Fruit fly (Drosophila melanogaster) whole organism, embryonic: ENCODE data around the gene CG1172.

Source experiments
- Adf1 ChIP-seq: fragments of 200-800 bp; sonication (Bioruptor generic); IDR thresholded peaks from 2 replicates; pipeline ENCODE4 v1.3.6; 2022; ENCODE audit warnings: missing biosample characterization, missing genetic modification characterization
- Asciz ChIP-seq: fragments of 200-800 bp; sonication (Bioruptor generic); optimal IDR thresholded peaks from 2 replicates; lab custom pipeline; 2017; ENCODE audit warnings: missing biosample characterization, mild to moderate bottlenecking, missing genetic modification characterization, missing genetic modification reagents
- Bgb ChIP-seq: fragments of 200-800 bp; sonication (Bioruptor generic); IDR thresholded peaks from 2 replicates; pipeline ENCODE4 v1.3.6; 2022; ENCODE audit warnings: missing biosample characterization, missing genetic modification characterization; ENCODE audit not compliant: partially characterized antibody
- CG10431 ChIP-seq: fragments of 200-800 bp; sonication (Bioruptor generic); optimal IDR thresholded peaks from 3 replicates; lab custom pipeline; 2018; ENCODE audit warnings: missing biosample characterization, mild to moderate bottlenecking, missing genetic modification characterization
- CG10462 ChIP-seq: fragments of 200-800 bp; sonication (Bioruptor generic); optimal IDR thresholded peaks from 2 replicates; lab custom pipeline; 2016; ENCODE audit warnings: missing biosample characterization, missing genetic modification characterization
- CG10979 ChIP-seq: fragments of 200-800 bp; sonication (Bioruptor generic); optimal IDR thresholded peaks from 2 replicates; lab custom pipeline; 2018; ENCODE audit warnings: missing biosample characterization, mild to moderate bottlenecking, missing genetic modification characterization, moderate library complexity
- CG11456 ChIP-seq: fragments of 200-800 bp; sonication (Bioruptor generic); IDR thresholded peaks from 3 replicates; pipeline ENCODE4 v1.3.6; 2022; ENCODE audit warnings: missing biosample characterization, missing genetic modification characterization
- CG12769 ChIP-seq: fragments of 200-800 bp; sonication (Bioruptor generic); optimal IDR thresholded peaks from 2 replicates; lab custom pipeline; 2019; ENCODE audit warnings: missing biosample characterization, mild to moderate bottlenecking, missing genetic modification characterization, moderate library complexity
- CG13287 ChIP-seq: fragments of 200-800 bp; sonication (Bioruptor generic); IDR thresholded peaks from 2 replicates; pipeline ENCODE4 v1.3.6; 2022; ENCODE audit warnings: missing biosample characterization, missing genetic modification characterization; ENCODE audit not compliant: partially characterized antibody
- CG13624 ChIP-seq: fragments of 200-800 bp; sonication (Bioruptor generic); optimal IDR thresholded peaks from 2 replicates; lab custom pipeline; 2016; ENCODE audit warnings: missing biosample characterization, missing genetic modification characterization
- CG14014 ChIP-seq: fragments of 200-800 bp; sonication (Bioruptor generic); IDR thresholded peaks from 2 replicates; pipeline ENCODE4 v1.3.6; 2022; ENCODE audit warnings: missing biosample characterization, missing genetic modification characterization
- CG14965 ChIP-seq: fragments of 200-800 bp; sonication (Bioruptor generic); optimal IDR thresholded peaks from 2 replicates; lab custom pipeline; 2016; ENCODE audit warnings: missing biosample characterization, missing genetic modification characterization, borderline replicate concordance
- CG18011 ChIP-seq: fragments of 200-800 bp; sonication (Bioruptor generic); optimal IDR thresholded peaks from 2 replicates; lab custom pipeline; 2017; ENCODE audit warnings: missing biosample characterization, missing genetic modification characterization, mild to moderate bottlenecking, moderate library complexity, missing genotype
- CG2116 ChIP-seq: fragments of 200-800 bp; sonication (Bioruptor generic); optimal IDR thresholded peaks from 3 replicates; lab custom pipeline; 2018; ENCODE audit warnings: missing biosample characterization, mild to moderate bottlenecking, missing genetic modification characterization
- CG2678 ChIP-seq: fragments of 200-800 bp; sonication (Bioruptor generic); optimal IDR thresholded peaks from 3 replicates; lab custom pipeline; 2019; ENCODE audit warnings: missing biosample characterization, mild to moderate bottlenecking, missing genetic modification characterization, moderate library complexity
- CG3281 ChIP-seq: fragments of 200-800 bp; sonication (Bioruptor generic); optimal IDR thresholded peaks from 3 replicates; lab custom pipeline; 2017; ENCODE audit warnings: missing biosample characterization, mild to moderate bottlenecking, missing genetic modification characterization
- CG33213 ChIP-seq: fragments of 200-800 bp; sonication (Bioruptor generic); optimal IDR thresholded peaks from 3 replicates; lab custom pipeline; 2016; ENCODE audit warnings: missing biosample characterization, missing genetic modification characterization
- CG43689 ChIP-seq: fragments of 200-800 bp; sonication (Bioruptor generic); IDR thresholded peaks from 2 replicates; pipeline ENCODE4 v1.3.6; 2022; ENCODE audit warnings: missing biosample characterization, missing genetic modification characterization
- CG5245 ChIP-seq: fragments of 200-800 bp; sonication (Bioruptor generic); optimal IDR thresholded peaks from 3 replicates; lab custom pipeline; 2016; ENCODE audit warnings: missing biosample characterization, missing genetic modification characterization
- Dbx ChIP-seq: fragments of 200-800 bp; sonication (Bioruptor generic); IDR thresholded peaks from 3 replicates; pipeline ENCODE4 v1.3.6; 2022; ENCODE audit warnings: missing biosample characterization, missing genetic modification characterization
- ERR ChIP-seq: fragments of 200-800 bp; sonication (Bioruptor generic); optimal IDR thresholded peaks from 2 replicates; lab custom pipeline; 2016; ENCODE audit warnings: missing biosample characterization, missing genetic modification characterization
- Gug ChIP-seq: fragments of 200-800 bp; sonication (Bioruptor generic); IDR thresholded peaks from 4 replicates; pipeline ENCODE4 v1.3.6; 2022; ENCODE audit warnings: missing biosample characterization, missing genetic modification characterization
- H15 ChIP-seq: fragments of 200-800 bp; sonication (Bioruptor generic); IDR thresholded peaks from 3 replicates; pipeline ENCODE4 v1.3.6; 2022; ENCODE audit warnings: missing biosample characterization, missing genetic modification characterization
- Hmx ChIP-seq: fragments of 200-800 bp; sonication (Bioruptor generic); optimal IDR thresholded peaks from 2 replicates; lab custom pipeline; 2016; ENCODE audit warnings: missing biosample characterization, missing genetic modification characterization
- Hsf ChIP-seq: fragments of 200-800 bp; sonication (Bioruptor generic); optimal IDR thresholded peaks from 3 replicates; lab custom pipeline; 2016; ENCODE audit warnings: missing biosample characterization, missing genetic modification characterization
- Med ChIP-seq: fragments of 200-800 bp; sonication (Bioruptor generic); peaks from one replicate; lab custom pipeline; 2016; ENCODE audit warnings: missing biosample characterization, missing genetic modification characterization, mild to moderate bottlenecking, inconsistent platforms, moderate library complexity
- Scr ChIP-seq: fragments of 200-800 bp; sonication (Bioruptor generic); IDR thresholded peaks from 2 replicates; pipeline ENCODE4 v1.3.6; 2022; ENCODE audit warnings: missing biosample characterization, missing genetic modification characterization; ENCODE audit not compliant: partially characterized antibody
- Sry-β ChIP-seq: fragments of 200-800 bp; sonication (Bioruptor generic); optimal IDR thresholded peaks from 2 replicates; lab custom pipeline; 2018; ENCODE audit warnings: missing biosample characterization, mild to moderate bottlenecking, missing genetic modification characterization, moderate library complexity
- ara ChIP-seq: fragments of 200-800 bp; sonication (Bioruptor generic); IDR thresholded peaks from 2 replicates; pipeline ENCODE4 v1.3.6; 2022; ENCODE audit warnings: missing biosample characterization, missing genetic modification characterization
- bbx ChIP-seq: fragments of 200-800 bp; sonication (Bioruptor generic); IDR thresholded peaks from 2 replicates; pipeline ENCODE4 v1.3.6; 2022; ENCODE audit warnings: missing biosample characterization, missing genetic modification characterization; ENCODE audit not compliant: partially characterized antibody
- cg ChIP-seq: fragments of 200-800 bp; sonication (Bioruptor generic); optimal IDR thresholded peaks from 3 replicates; lab custom pipeline; 2019; ENCODE audit warnings: missing biosample characterization, mild to moderate bottlenecking, missing genetic modification characterization, moderate library complexity
- crc ChIP-seq: fragments of 200-800 bp; sonication (Bioruptor generic); optimal IDR thresholded peaks from 2 replicates; lab custom pipeline; 2016; ENCODE audit warnings: missing biosample characterization, missing genetic modification characterization
- eyg ChIP-seq: fragments of 200-800 bp; sonication (Bioruptor generic); optimal IDR thresholded peaks from 3 replicates; lab custom pipeline; 2016; ENCODE audit warnings: missing biosample characterization, missing genetic modification characterization
- gce ChIP-seq: fragments of 200-800 bp; sonication (Bioruptor generic); IDR thresholded peaks from 3 replicates; pipeline ENCODE4 v1.3.6; 2022; ENCODE audit warnings: missing biosample characterization, missing genetic modification characterization
- gcm ChIP-seq: fragments of 200-800 bp; sonication (Bioruptor generic); optimal IDR thresholded peaks from 2 replicates; lab custom pipeline; 2019; ENCODE audit warnings: missing biosample characterization, mild to moderate bottlenecking, missing genetic modification characterization, moderate library complexity
- gsb ChIP-seq: fragments of 200-800 bp; sonication (Bioruptor generic); IDR thresholded peaks from 2 replicates; pipeline ENCODE4 v1.3.6; 2022; ENCODE audit warnings: missing biosample characterization, missing genetic modification characterization
- ind ChIP-seq: fragments of 200-800 bp; sonication (Bioruptor generic); optimal IDR thresholded peaks from 3 replicates; lab custom pipeline; 2016; ENCODE audit warnings: missing biosample characterization, missing genetic modification characterization
- lola ChIP-seq, 3 experiments: fragments of >200 bp in 2 of 3; fragments of 200-800 bp in 1 of 3; sonication (Bioruptor generic) in 1 of 3; optimal IDR thresholded peaks; 2 replicates each; lab custom pipeline; 2017 to 2019; ENCODE audit warnings: missing biosample characterization in 3 of 3, missing genetic modification characterization in 3 of 3, mild to moderate bottlenecking in 1 of 3, moderate library complexity in 1 of 3
- nau ChIP-seq: fragments of 200-800 bp; sonication (Bioruptor generic); optimal IDR thresholded peaks from 3 replicates; lab custom pipeline; 2017; ENCODE audit warnings: missing biosample characterization, mild to moderate bottlenecking, missing genetic modification characterization, missing genetic modification reagents
- peb ChIP-seq: fragments of 200-800 bp; sonication (Bioruptor generic); IDR thresholded peaks from 2 replicates; pipeline ENCODE4 v1.3.6; 2022; ENCODE audit warnings: missing biosample characterization, missing genetic modification characterization
- phol ChIP-seq: fragments of 200-800 bp; sonication (Bioruptor generic); optimal IDR thresholded peaks from 3 replicates; lab custom pipeline; 2018; ENCODE audit warnings: missing biosample characterization, mild to moderate bottlenecking, missing genetic modification characterization, moderate library complexity
- pzg ChIP-seq: fragments of 200-800 bp; sonication (Bioruptor generic); optimal IDR thresholded peaks from 3 replicates; lab custom pipeline; 2018; ENCODE audit warnings: missing biosample characterization, mild to moderate bottlenecking, missing genetic modification characterization, moderate library complexity
- sc ChIP-seq, 3 experiments: fragments of >200 bp in 2 of 3; fragments of 200-800 bp in 1 of 3; sonication (Bioruptor generic) in 1 of 3; optimal IDR thresholded peaks; 2 replicates in 2 of 3; 3 replicates in 1 of 3; lab custom pipeline; 2017; ENCODE audit warnings: mild to moderate bottlenecking in 1 of 3, missing biosample characterization in 1 of 3, missing genetic modification characterization in 1 of 3, missing genetic modification reagents in 1 of 3
- sens ChIP-seq: fragments of 200-800 bp; sonication (Bioruptor generic); peaks from one replicate; lab custom pipeline; 2016; ENCODE audit warnings: missing biosample characterization, missing genetic modification characterization
- shn ChIP-seq: fragments of 200-800 bp; sonication (Bioruptor generic); optimal IDR thresholded peaks from 3 replicates; lab custom pipeline; 2016; ENCODE audit warnings: missing biosample characterization, missing genetic modification characterization
- sr ChIP-seq: fragments of 200-800 bp; sonication (Bioruptor generic); IDR thresholded peaks from 3 replicates; pipeline ENCODE4 v1.3.6; 2022; ENCODE audit warnings: missing biosample characterization, missing genetic modification characterization
- tap ChIP-seq: fragments of 200-800 bp; optimal IDR thresholded peaks from 3 replicates; lab custom pipeline; 2019; ENCODE audit warnings: missing biosample characterization, mild to moderate bottlenecking, missing genetic modification characterization, moderate library complexity
- tna ChIP-seq: fragments of 200-800 bp; sonication (Bioruptor generic); IDR thresholded peaks from 2 replicates; pipeline ENCODE4 v1.3.6; 2022; ENCODE audit warnings: missing biosample characterization, missing genetic modification characterization; ENCODE audit not compliant: partially characterized antibody
- wdn ChIP-seq: fragments of 200-800 bp; sonication (Bioruptor generic); IDR thresholded peaks from 2 replicates; pipeline ENCODE4 v1.3.6; 2022; ENCODE audit warnings: missing biosample characterization, missing genetic modification characterization

CG1172 gene

dm6 chr3R:5354373-5355134 is 39.2 kb upstream of the CG1172 start, which contains the start of the genes CG11999 and CG1161 (continued):
- TF ChIP-seq shn (GFP tag; lab: Kevin White, UChicago) = no peak
- no peak for TF ChIP-seq sc (optimal IDR thresholded peaks at IDR 0.05; lab: Kevin White, UChicago)
- TF ChIP-seq sc (GFP tag; optimal IDR thresholded peaks at IDR 0.05; lab: Kevin White, UChicago) = no peak
- TF ChIP-seq Med (GFP tag; lab: Kevin White, UChicago) = no peak
- no peak for TF ChIP-seq ERR (GFP tag; lab: Kevin White, UChicago)
- no peak for TF ChIP-seq CG12769
- TF ChIP-seq gsb = no peak
- TF ChIP-seq Hsf = peak; percentile 41
- no peak for TF ChIP-seq lola (GFP tag; optimal IDR thresholded peaks at IDR 0.05; lab: Kevin White, UChicago)
- no peak for TF ChIP-seq sr (GFP tag; lab: Robert Waterston, UW)
- no peak for TF ChIP-seq CG10979 (tag; lab: Kevin White, UChicago)
- TF ChIP-seq CG3281 = no peak
- TF ChIP-seq cg = no peak
- TF ChIP-seq ind (GFP tag; lab: Kevin White, UChicago) = no peak
- TF ChIP-seq Sry-β = no peak
- TF ChIP-seq Scr = no peak
- TF ChIP-seq CG2678 (tag; lab: Kevin White, UChicago) = no peak
- TF ChIP-seq eyg (GFP tag; lab: Kevin White, UChicago) = no peak
- no peak for TF ChIP-seq CG13624 (GFP tag; lab: Kevin White, UChicago)
- TF ChIP-seq bbx (GFP tag; lab: Robert Waterston, UW) = no peak
- TF ChIP-seq sens = peak; percentile 82
- TF ChIP-seq Bgb (GFP tag; lab: Robert Waterston, UW) = no peak
- no peak for TF ChIP-seq H15 (GFP tag; lab: Robert Waterston, UW)
- TF ChIP-seq CG14965 (GFP tag; lab: Kevin White, UChicago) = no peak
- TF ChIP-seq CG2116 (GFP tag; lab: Kevin White, UChicago) = peak; percentile 89
- TF ChIP-seq peb (GFP tag; lab: Robert Waterston, UW) = no peak
- no peak for TF ChIP-seq crc (GFP tag; lab: Kevin White, UChicago)
- no peak for TF ChIP-seq Asciz (GFP tag; lab: Kevin White, UChicago)
- no peak for TF ChIP-seq CG43689
- no peak for TF ChIP-seq wdn (GFP tag; lab: Robert Waterston, UW)
- TF ChIP-seq Adf1 (GFP tag; lab: Robert Waterston, UW) = no peak
- no peak for TF ChIP-seq Gug (GFP tag; lab: Robert Waterston, UW)
- peak; percentile 38 for TF ChIP-seq CG13287
- no peak for TF ChIP-seq tap (tag; lab: Kevin White, UChicago)
- TF ChIP-seq Hmx (GFP tag; lab: Kevin White, UChicago) = no peak
- no peak for TF ChIP-seq CG11456 (GFP tag; lab: Robert Waterston, UW)
- no peak for TF ChIP-seq CG10431 (GFP tag; lab: Kevin White, UChicago)
- TF ChIP-seq tna (GFP tag; lab: Robert Waterston, UW) = no peak
- TF ChIP-seq gce (GFP tag; lab: Robert Waterston, UW) = no peak
- TF ChIP-seq CG14014 = no peak
- TF ChIP-seq CG33213 (GFP tag; lab: Kevin White, UChicago) = no peak
- no peak for TF ChIP-seq nau
- no peak for TF ChIP-seq CG5245 (GFP tag; lab: Kevin White, UChicago)
- TF ChIP-seq gcm = no peak
- no peak for TF ChIP-seq CG18011 (GFP tag; lab: Kevin White, UChicago)
- no peak for TF ChIP-seq CG10462 (GFP tag; lab: Kevin White, UChicago)
- TF ChIP-seq pzg (GFP tag; lab: Kevin White, UChicago) = peak; percentile 33
- TF ChIP-seq Dbx (GFP tag; lab: Robert Waterston, UW) = no peak
- peak; percentile 63 for TF ChIP-seq phol (tag; lab: Kevin White, UChicago)
- no peak for TF ChIP-seq ara (GFP tag; lab: Robert Waterston, UW)
